Worm (Caenorhabditis elegans) whole organism, late embryonic: ENCODE data around the gene ipla-1.

Source experiments
- nfya-1 ChIP-seq: sonication (generic microtip); optimal IDR thresholded peaks from 2 replicates; lab custom pipeline; 2017; ENCODE audit warnings: missing genetic modification characterization, mild to moderate bottlenecking, missing compliant biosample characterization, antibody characterized with exemption, moderate library complexity
- pag-3 ChIP-seq: sonication (generic microtip); optimal IDR thresholded peaks from 2 replicates; lab custom pipeline; 2016; ENCODE audit warnings: missing compliant biosample characterization, missing genetic modification characterization, borderline replicate concordance
- pha-2 ChIP-seq: sonication (generic microtip); optimal IDR thresholded peaks from 2 replicates; lab custom pipeline; 2017; ENCODE audit warnings: mild to moderate bottlenecking, missing genetic modification characterization, missing compliant biosample characterization
- pha-4 ChIP-seq: fragments of 150-350 bp; optimal IDR thresholded peaks from 2 replicates; lab custom pipeline; 2018; ENCODE audit warnings: missing biosample characterization, missing genetic modification reagents, missing genetic modification characterization

DNA sequence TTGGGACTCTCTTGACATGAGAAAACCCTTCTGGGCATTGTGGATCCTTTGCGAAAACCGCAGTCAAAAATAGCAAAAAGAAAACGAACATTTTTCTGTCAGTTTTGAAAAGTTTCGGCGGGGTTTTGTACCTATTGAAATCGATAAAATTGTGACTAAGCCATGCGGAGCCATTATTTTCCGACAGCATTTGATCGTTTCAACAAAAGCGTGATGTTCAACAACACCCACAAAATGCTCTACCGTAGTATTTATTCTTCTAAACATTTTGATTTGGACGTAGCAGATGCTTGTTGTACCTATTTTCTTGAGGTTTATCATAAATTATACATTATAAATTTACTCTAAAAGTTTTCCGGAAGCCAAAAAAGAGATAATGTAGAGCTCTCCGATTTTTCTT, 15.3 kb upstream of the ipla-1 start, which contains the start of gene clec-136:
- TF ChIP-seq nfya-1 (tag; lab: Kevin White, UChicago): no peak
- no peak for TF ChIP-seq pha-2 (tag; lab: Kevin White, UChicago)
- TF ChIP-seq pag-3: no peak
- TF ChIP-seq pha-4: no peak
